Fruit fly (Drosophila melanogaster): ENCODE results near the gene CG10853.

Gene CG10853

DNA sequence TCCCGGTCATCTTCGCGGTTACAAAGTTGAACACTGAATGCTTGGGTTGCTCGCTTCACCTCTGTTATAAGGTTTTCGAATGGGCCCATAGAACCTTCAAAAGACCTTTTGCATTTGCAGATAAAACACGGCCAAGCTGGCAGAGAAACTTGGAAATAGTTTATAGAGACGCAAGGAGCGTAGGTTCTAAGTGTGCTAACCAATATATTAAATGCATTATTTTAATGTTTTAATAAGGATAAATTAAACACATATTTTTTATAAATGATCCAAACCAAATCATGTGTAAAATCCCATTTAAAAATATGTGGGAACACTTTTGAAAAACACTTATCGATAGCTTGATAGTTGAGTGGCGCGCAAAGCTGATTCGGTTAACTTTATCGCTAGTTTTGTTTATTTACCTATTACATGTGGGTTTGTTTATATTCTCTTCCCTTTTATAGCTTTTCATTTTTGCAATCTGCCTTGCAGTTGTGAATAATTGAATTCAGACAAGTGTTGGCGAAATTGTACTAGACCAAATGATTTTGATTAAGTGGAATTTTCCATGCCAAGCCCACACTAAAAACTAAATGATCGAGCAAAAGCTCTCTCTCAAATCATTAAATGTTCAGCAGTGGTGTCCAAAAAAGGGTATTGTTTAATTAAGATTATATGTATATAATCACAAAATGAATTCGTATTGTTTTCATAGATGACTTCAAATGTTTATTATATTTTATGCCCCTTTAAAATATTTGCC is 7.4 kb upstream of the CG10853 start, which contains the start of gene CG12766 (continued):
- TF ChIP-seq CG11695 (GFP tag; IDR thresholded peaks at IDR 0.05), result 0 out of 3 replicates have a peak, but pooled peaks have one; percentile 19
- peak; percentile 71 for TF ChIP-seq exex (tag; optimal IDR thresholded peaks at IDR 0.05)
- peak; percentile 58 for TF ChIP-seq ato (GFP tag; IDR thresholded peaks at IDR 0.05; ENCODE audit: partially characterized antibody)
- TF ChIP-seq CG30431 (GFP tag; optimal IDR thresholded peaks at IDR 0.05), result no peak
- peak; percentile 77 for TF ChIP-seq Dp (GFP tag; optimal IDR thresholded peaks at IDR 0.05)
- TF ChIP-seq H2.0 (GFP tag; IDR thresholded peaks at IDR 0.05), result 0 out of 2 replicates have a peak, but pooled peaks have one; percentile 13
- TF ChIP-seq prd (optimal IDR thresholded peaks at IDR 0.05), result no peak
- TF ChIP-seq prd (GFP tag; IDR thresholded peaks at IDR 0.05), result 0 out of 3 replicates have a peak, but pooled peaks have one; percentile 5
- TF ChIP-seq Scr (GFP tag; IDR thresholded peaks at IDR 0.05; ENCODE audit: partially characterized antibody), result peak; percentile 64
- TF ChIP-seq Dll (GFP tag; IDR thresholded peaks at IDR 0.05; ENCODE audit: partially characterized antibody), result peak; percentile 61; the same call in 3 of the 4 replicates
- peak in 1 of 2 experiments; percentile 54 for TF ChIP-seq Pdp1 (GFP tag; optimal IDR thresholded peaks at IDR 0.05)
- TF ChIP-seq CG10543 (GFP tag; optimal IDR thresholded peaks at IDR 0.05), result no peak
- TF ChIP-seq CG32532 (GFP tag; IDR thresholded peaks at IDR 0.05), result peak; percentile 42; the same call in 1 of the 2 replicates
- TF ChIP-seq CG3281 (GFP tag; optimal IDR thresholded peaks at IDR 0.05), result peak; percentile 0
- TF ChIP-seq row (GFP tag; IDR thresholded peaks at IDR 0.05), result peak; percentile 58; the same call in 2 of the 3 replicates
- peak; percentile 74; the same call in 2 of the 4 replicates for TF ChIP-seq chinmo (GFP tag; IDR thresholded peaks at IDR 0.05; ENCODE audit: partially characterized antibody)
- peak; percentile 36 for TF ChIP-seq CG15269 (tag; optimal IDR thresholded peaks at IDR 0.05)
- peak; percentile 78 for TF ChIP-seq HLH4C (GFP tag; IDR thresholded peaks at IDR 0.05; ENCODE audit: partially characterized antibody)
- TF ChIP-seq sima (GFP tag; optimal IDR thresholded peaks at IDR 0.05), result no peak
- TF ChIP-seq CG2120 (GFP tag; optimal IDR thresholded peaks at IDR 0.05), result peak; percentile 66

DNA sequence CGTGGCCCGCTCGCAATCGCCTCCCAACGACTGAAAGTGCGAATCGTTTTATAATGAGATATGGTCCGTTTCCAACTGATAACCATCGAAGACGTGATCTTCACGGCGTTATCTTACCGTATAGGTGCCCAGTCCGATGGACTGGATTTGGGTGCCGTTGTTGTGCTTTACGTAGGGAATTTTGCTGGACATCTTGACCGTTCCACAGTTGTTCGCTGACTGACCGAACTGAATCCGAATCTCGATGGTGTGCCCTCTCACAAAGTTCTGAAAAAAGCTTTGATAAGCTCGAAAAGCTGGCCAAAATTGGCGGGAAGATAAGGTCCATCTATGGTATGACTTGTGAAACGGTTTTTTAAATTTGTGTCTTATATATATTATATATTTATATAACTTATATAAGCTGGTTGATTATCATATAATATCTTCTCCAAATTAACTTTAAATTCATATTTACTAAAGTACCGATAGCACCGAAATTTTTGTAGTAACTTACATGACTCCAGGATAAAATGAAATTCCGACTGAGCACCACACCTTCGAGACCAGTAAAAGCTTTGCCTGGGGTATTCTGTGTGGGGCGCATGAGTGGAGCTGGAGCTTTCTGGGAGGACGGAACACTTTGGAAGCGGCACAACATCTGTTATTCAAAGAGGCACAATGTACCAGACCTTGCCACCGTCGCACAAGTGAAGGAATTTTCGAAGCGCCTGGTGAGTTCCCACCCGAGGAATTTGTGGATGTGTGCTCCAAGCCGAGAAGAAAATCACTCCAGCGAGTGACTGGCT is 5.3 kb upstream of the CG10853 start, which contains the start of the genes CG10863 and CG14982:
TSS of gene CG10863 (minus strand) at position 225 of the 788 bp plus-strand sequence.
TSS of gene CG14982 (plus strand) at position 470 of the 788 bp plus-strand sequence.
- TF ChIP-seq Blimp-1 (GFP tag; optimal IDR thresholded peaks at IDR 0.05) (no peak), CG34422 (GFP tag; IDR thresholded peaks at IDR 0.05) (no peak), Asciz (GFP tag; optimal IDR thresholded peaks at IDR 0.05) (no peak), BtbVII (GFP tag; optimal IDR thresholded peaks at IDR 0.05) (peak; percentile 26), trh (GFP tag; optimal IDR thresholded peaks at IDR 0.05) (no peak), dimm (GFP tag; IDR thresholded peaks at IDR 0.05) (no peak), CG14441 (GFP tag; IDR thresholded peaks at IDR 0.05) (no peak), hth (optimal IDR thresholded peaks at IDR 0.05) (no peak), CG7357 (GFP tag; IDR thresholded peaks at IDR 0.05) (no peak), sob (GFP tag; IDR thresholded peaks at IDR 0.05) (no peak), CG1647 (GFP tag; optimal IDR thresholded peaks at IDR 0.05) (no peak), Myb (GFP tag; optimal IDR thresholded peaks at IDR 0.05) (peak; percentile 20), CG14050 (GFP tag; IDR thresholded peaks at IDR 0.05) (no peak), grau (tag; optimal IDR thresholded peaks at IDR 0.05) (no peak), grn (GFP tag; optimal IDR thresholded peaks at IDR 0.05) (peak; percentile 91), fd96Cb (tag; optimal IDR thresholded peaks at IDR 0.05) (no peak), CG32532 (GFP tag; IDR thresholded peaks at IDR 0.05) (no peak; the same call in 1 of the 2 replicates), CG12769 (tag; optimal IDR thresholded peaks at IDR 0.05) (no peak), en (GFP tag; optimal IDR thresholded peaks at IDR 0.05) (no peak), CG4707 (GFP tag; optimal IDR thresholded peaks at IDR 0.05) (no peak), Sin3A (optimal IDR thresholded peaks at IDR 0.05) (no peak), crp (GFP tag; optimal IDR thresholded peaks at IDR 0.05) (no peak), Deaf1 (tag; optimal IDR thresholded peaks at IDR 0.05) (peak; percentile 90), slbo (GFP tag; IDR thresholded peaks at IDR 0.05) (peak; percentile 31; the same call in 1 of the 2 replicates), CTCF (GFP tag; optimal IDR thresholded peaks at IDR 0.05) (peak; percentile 35), Bteb2 (GFP tag; optimal IDR thresholded peaks at IDR 0.05) (no peak), trem (tag; optimal IDR thresholded peaks at IDR 0.05) (no peak), CG16779 (GFP tag; IDR thresholded peaks at IDR 0.05) (no peak), CG7839 (tag; optimal IDR thresholded peaks at IDR 0.05) (no peak)
